Fruit fly (Drosophila melanogaster): ENCODE measurements around the gene CG32650.

Gene CG32650

DNA sequence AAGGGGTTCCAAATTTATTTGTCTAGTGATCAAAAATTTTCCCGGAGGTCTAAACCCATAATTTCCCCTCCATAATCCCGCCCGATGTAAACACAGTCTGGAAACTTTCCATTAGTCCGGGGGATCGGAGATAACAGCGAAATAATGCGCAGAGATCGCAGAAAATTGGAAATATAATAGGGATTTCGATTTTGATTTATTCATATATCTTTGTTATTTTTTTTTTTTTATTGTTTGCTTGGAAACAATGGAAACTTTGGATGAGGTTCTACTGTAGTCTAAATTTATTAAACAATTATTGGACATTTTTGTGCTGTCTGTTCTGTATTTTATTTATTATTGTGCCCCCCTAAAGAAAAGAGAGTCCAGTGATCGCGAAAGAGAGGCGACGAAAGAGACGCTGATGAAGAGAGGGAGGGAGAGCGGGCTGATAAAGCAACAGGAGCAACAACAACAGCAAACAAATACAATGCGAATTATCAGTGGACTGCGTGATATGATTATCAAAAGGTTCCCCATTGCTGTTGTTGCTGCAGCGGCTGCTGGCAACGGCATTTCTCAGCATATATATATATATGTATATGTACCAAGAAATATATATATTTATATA lies 3.2 kb downstream of the CG32650 start:
- TF ChIP-seq psq (optimal IDR thresholded peaks at IDR 0.05) (no peak), Myc (optimal IDR thresholded peaks at IDR 0.05) (no peak), ttk (optimal IDR thresholded peaks at IDR 0.05) (no peak), h (optimal IDR thresholded peaks at IDR 0.05) (no peak)

DNA sequence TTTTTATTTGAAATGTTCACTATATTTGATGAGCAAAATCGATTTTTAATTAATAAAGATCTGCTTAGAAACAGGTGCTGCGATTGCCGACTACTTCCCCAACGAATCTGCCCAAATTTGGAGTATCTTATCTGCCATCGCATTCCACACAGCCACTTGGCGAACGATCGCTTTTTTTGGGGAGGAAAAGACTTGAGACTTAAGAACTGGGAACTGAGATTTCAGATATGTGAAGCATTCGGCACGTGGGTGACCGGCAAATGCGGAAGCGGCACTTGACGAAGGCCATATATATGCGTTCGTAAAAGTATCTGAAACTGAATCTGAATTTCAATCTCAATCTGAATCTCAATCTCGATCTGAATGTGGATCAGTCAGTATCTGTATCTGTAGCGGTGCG lies 4.5 kb downstream of the CG32650 start:
- TF ChIP-seq psq (optimal IDR thresholded peaks at IDR 0.05) (no peak), Myc (optimal IDR thresholded peaks at IDR 0.05) (no peak), h (optimal IDR thresholded peaks at IDR 0.05) (no peak), insv (optimal IDR thresholded peaks at IDR 0.05) (no peak), Sin3A (optimal IDR thresholded peaks at IDR 0.05) (no peak), ttk (optimal IDR thresholded peaks at IDR 0.05) (no peak)

DNA sequence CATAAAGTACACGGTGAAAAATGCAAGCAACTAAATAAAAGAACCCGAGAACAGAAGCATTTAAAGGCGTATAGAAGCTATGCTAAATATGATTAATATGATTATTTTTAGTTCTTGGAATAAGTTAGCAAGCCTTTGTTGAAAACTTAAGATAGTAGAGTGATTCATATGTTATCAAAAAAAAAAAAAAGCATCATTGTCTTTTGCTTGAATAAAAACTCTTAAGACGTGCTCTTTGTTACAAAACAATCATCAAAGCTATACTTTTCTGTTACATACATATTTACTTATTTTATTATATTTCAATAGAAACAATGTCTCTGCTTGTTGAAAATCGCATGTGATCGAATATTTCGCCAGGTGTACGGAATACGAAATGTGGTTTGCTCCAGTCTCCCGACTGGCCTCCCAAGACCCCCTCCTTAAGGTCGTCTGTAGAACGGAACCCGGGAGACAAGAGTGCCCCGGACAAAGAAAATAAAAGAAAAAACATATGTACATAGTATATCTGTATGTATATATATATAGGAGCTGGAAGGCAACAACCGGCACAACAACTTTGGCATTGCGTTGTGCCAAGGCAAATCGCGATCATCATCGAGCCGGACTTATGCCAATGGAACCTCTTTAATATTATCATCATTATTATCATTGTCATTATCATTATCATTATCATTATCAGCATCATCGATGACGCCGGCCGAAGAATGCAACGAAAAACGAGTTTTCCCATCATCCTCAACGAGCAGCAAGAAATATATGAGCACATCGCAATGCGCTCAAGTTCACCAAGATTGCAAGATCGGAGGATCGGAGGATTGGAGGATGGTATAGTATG lies 6.9 kb downstream of the CG32650 start:
- no peak for TF ChIP-seq psq (optimal IDR thresholded peaks at IDR 0.05)
- TF ChIP-seq insv (optimal IDR thresholded peaks at IDR 0.05) = no peak
- no peak for TF ChIP-seq Myc (optimal IDR thresholded peaks at IDR 0.05)
- TF ChIP-seq h (optimal IDR thresholded peaks at IDR 0.05) = no peak
- no peak for TF ChIP-seq Sin3A (optimal IDR thresholded peaks at IDR 0.05)
- no peak for TF ChIP-seq ttk (optimal IDR thresholded peaks at IDR 0.05)

DNA sequence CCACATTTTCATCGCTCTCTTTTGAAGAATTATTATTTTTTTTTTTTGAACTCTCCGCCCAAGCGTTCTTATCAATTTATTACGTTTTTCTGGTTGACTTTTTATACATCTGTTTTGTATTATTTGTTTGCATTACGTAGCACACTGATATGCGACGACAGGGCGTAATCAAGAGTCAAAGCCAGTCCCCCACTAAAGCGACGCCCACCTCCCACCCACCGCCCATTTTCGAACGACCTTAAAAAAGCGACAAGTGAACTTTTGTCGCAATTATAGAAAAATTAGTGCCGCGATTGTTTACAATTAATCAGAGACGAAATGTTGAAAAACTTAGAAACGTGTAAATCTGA lies 7.7 kb downstream of the CG32650 start:
- TF ChIP-seq insv (optimal IDR thresholded peaks at IDR 0.05) (no peak), h (optimal IDR thresholded peaks at IDR 0.05) (no peak), ttk (optimal IDR thresholded peaks at IDR 0.05) (no peak), psq (optimal IDR thresholded peaks at IDR 0.05) (no peak), Myc (optimal IDR thresholded peaks at IDR 0.05) (no peak), Sin3A (optimal IDR thresholded peaks at IDR 0.05) (no peak)

DNA sequence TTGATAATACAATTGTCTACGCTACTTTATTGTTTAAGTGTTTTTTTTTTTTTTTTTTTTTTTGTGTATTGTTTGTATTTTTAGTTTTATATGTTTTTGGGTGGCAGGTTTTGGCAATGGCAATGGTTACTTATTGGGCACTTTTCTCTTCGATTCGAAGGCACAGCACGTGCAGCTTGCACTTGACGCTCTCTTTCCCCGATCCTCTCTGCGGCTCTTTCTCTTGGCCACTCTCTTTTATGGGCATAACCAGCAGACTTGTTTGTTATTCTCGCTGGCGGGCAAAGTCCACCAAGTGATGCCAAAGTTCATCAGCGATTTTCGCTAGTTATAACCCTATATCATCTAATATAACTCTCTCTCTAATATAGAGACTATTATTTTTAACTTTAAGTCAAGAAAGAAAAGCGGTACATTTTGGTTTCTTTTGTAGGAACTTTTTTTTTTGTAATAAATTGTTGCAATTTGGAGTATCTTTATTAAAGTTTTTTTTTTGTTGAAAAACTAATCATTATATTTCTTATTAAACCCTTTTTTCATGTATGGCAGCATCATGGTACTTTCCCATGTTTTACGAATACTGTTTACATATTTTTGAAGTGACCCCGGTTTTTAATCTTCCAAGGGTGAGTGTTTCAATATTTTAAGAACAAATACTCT lies 8.2 kb downstream of the CG32650 start:
- TF ChIP-seq Myc (optimal IDR thresholded peaks at IDR 0.05) = no peak
- TF ChIP-seq insv (optimal IDR thresholded peaks at IDR 0.05) = no peak
- no peak for TF ChIP-seq psq (optimal IDR thresholded peaks at IDR 0.05)
- TF ChIP-seq h (optimal IDR thresholded peaks at IDR 0.05) = no peak
- no peak for TF ChIP-seq Sin3A (optimal IDR thresholded peaks at IDR 0.05)
- TF ChIP-seq ttk (optimal IDR thresholded peaks at IDR 0.05) = no peak

DNA sequence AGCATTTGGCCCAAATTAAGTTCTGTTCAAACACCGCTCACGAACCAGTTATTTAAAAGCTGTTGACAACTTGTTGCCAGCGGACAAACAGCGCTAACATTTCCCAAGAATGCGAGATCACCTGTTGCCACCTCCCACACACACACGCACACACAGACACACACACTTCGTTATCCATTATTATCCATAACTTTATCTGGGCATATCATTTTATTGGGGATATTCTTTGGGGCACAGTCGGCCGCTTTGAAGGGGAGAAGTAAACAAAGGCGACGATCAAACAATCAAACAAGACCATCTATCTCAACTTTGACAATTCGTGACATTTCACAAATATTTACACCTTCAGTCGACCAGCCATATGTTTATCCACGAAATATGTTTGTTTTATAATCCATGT lies 9.4 kb downstream of the CG32650 start:
- TF ChIP-seq insv (optimal IDR thresholded peaks at IDR 0.05) (no peak), h (optimal IDR thresholded peaks at IDR 0.05) (no peak), Sin3A (optimal IDR thresholded peaks at IDR 0.05) (no peak), psq (optimal IDR thresholded peaks at IDR 0.05) (no peak), Myc (optimal IDR thresholded peaks at IDR 0.05) (no peak), ttk (optimal IDR thresholded peaks at IDR 0.05) (no peak)

DNA sequence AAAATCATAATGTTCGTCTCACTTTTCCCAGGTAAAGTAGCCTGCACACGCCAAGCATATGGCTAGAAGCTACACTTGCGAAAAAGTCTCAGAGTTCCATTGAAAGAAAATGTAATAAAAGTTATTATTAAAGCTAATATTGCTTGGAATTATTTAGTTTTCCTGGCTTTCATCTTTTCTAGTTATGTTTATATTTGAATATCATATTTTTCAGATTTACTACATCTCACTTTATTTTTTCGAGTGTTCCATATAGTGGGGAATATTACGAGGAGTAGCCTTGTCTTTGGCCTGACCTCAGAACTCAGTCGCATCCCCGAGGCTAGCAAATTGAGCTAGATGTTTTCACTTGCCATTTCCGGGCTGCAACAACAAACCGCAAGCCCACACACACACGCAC lies 10.9 kb downstream of the CG32650 start:
- no peak for TF ChIP-seq psq (optimal IDR thresholded peaks at IDR 0.05)
- no peak for TF ChIP-seq Sin3A (optimal IDR thresholded peaks at IDR 0.05)
- no peak for TF ChIP-seq ttk (optimal IDR thresholded peaks at IDR 0.05)
- no peak for TF ChIP-seq h (optimal IDR thresholded peaks at IDR 0.05)
- TF ChIP-seq Myc (optimal IDR thresholded peaks at IDR 0.05) = no peak

DNA sequence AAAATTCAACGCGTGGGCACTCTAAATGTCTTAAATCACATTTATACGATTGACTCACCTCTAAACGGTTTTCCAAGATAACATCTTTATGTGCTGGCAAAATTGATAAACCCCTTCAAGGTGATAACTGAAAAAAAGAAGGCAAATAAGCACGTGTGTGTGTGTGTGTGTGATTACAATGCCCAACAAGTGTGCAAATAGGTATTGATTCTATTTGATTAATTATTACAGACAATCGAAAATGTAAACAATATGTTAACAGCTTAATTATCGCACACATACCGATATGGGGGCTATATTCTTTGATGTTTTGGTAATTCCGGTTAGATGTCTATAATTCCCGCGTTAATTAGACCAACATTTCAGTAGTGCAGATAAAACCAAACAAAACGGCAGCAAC lies 11.9 kb downstream of the CG32650 start:
- no peak for TF ChIP-seq psq (optimal IDR thresholded peaks at IDR 0.05)
- TF ChIP-seq h (optimal IDR thresholded peaks at IDR 0.05) = no peak
- no peak for TF ChIP-seq insv (optimal IDR thresholded peaks at IDR 0.05)
- TF ChIP-seq ttk (optimal IDR thresholded peaks at IDR 0.05) = no peak
- no peak for TF ChIP-seq Myc (optimal IDR thresholded peaks at IDR 0.05)
- TF ChIP-seq Sin3A (optimal IDR thresholded peaks at IDR 0.05) = no peak

DNA sequence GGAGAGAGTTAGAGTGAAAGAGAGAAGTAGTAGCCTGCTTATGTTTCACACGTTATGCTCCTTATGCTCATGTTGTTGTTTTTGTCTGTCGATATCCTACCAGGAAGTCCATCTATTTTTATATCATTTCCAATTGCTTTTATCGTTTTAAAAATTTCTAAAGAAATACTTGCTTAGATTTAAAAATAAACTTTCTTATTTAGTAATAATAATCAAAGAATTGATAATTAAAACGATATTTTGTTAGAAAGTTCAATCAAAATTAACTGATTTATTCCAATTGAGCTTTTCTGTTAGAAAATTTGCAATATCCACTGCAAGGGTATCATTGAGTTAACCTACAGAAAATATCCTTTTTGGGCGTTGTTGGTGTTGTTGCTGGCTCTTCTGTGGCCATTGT lies 28.6 kb downstream of the CG32650 start:
- TF ChIP-seq insv (optimal IDR thresholded peaks at IDR 0.05) (no peak), Myc (optimal IDR thresholded peaks at IDR 0.05) (no peak), psq (optimal IDR thresholded peaks at IDR 0.05) (no peak), ttk (optimal IDR thresholded peaks at IDR 0.05) (no peak), Sin3A (optimal IDR thresholded peaks at IDR 0.05) (no peak)

DNA sequence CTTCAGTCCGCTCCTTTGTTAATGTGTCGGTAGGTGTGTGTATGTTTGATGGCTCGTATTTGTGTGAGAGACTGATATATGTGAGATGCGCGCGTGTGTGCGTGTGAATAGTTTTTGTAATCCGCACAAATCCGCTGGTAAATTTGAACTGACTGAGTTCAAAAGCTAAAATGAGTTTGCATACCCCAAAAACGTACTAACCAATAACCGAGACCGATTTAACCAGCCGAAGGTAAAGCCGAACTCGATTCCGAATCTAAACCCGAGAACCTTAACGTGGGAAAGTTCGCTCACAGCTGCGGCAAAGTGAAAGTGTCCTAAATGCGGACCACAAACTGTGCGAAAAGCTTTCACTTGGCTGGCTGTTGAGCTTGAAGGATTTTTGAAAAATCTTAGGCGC lies 29.9 kb downstream of the CG32650 start:
- no peak for TF ChIP-seq ttk (optimal IDR thresholded peaks at IDR 0.05)
- no peak for TF ChIP-seq Myc (optimal IDR thresholded peaks at IDR 0.05)
- no peak for TF ChIP-seq psq (optimal IDR thresholded peaks at IDR 0.05)

DNA sequence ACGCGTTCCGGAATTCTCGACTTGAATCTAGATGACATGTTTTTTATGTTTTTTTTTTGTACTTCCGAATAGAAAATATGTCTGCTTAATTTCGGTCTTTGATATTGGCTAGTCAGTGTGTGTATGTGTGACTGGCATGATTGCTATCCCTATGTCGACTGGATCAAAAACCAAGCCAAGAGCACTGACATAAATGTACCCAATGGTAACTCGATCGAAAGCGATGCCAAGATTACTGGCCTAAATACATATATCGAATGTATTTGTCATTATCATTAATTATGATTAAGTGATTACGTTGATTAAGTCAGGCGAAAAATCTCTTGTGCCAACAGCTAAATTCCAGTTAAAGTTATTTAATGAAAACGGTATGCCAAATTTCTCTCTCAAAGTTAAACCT lies 40.8 kb downstream of the CG32650 start, which contains the start of gene CG4661:
CG4661 (minus strand) TSS at position 101 of the 400 bp plus-strand sequence.
- TF ChIP-seq ttk (optimal IDR thresholded peaks at IDR 0.05) = no peak
- TF ChIP-seq Sin3A (optimal IDR thresholded peaks at IDR 0.05) = no peak
- TF ChIP-seq Myc (optimal IDR thresholded peaks at IDR 0.05) = no peak
- TF ChIP-seq h (optimal IDR thresholded peaks at IDR 0.05) = no peak
- no peak for TF ChIP-seq insv (optimal IDR thresholded peaks at IDR 0.05)
- TF ChIP-seq psq (optimal IDR thresholded peaks at IDR 0.05) = no peak

Data from Kc167 (cell line).